Worm (Caenorhabditis elegans) whole organism, L4/young adult: Measurements from ENCODE around the gene T20D3.5.

ENCODE experiments used
- W03F9.2 ChIP-seq: fragments of 150-350 bp; optimal IDR thresholded peaks from 2 replicates; lab custom pipeline; 2014; ENCODE audit warnings: missing biosample characterization, missing genetic modification characterization
- him-1 ChIP-seq: sonication (generic microtip); optimal IDR thresholded peaks from 2 replicates; lab custom pipeline; 2016; ENCODE audit warnings: missing genotype, missing genetic modification reagents, missing genetic modification characterization, missing compliant biosample characterization

- TF ChIP-seq him-1 (no peak), W03F9.2 (tag; lab: Kevin White, UChicago) (no peak)
Measured at ce11 chrIV:9318147-9318546, 18.7 kb upstream of the T20D3.5 start.
